Worm (Caenorhabditis elegans) whole organism, late embryonic: Measurements from ENCODE around the gene F56D6.23.

Experiments
- Y22D7AL.16 ChIP-seq: sonication (generic microtip); optimal IDR thresholded peaks from 2 replicates; lab custom pipeline; 2016; ENCODE audit warnings: missing genetic modification characterization, missing compliant biosample characterization
- ceh-14 ChIP-seq: sonication (generic microtip); optimal IDR thresholded peaks from 2 replicates; lab custom pipeline; 2016; ENCODE audit warnings: missing genotype, missing genetic modification characterization, missing compliant biosample characterization
- ceh-30 ChIP-seq: fragments of 150-350 bp; optimal IDR thresholded peaks from 2 replicates; lab custom pipeline; 2014; ENCODE audit warnings: missing biosample characterization, missing genetic modification characterization
- ceh-34 ChIP-seq: sonication (generic microtip); optimal IDR thresholded peaks from 2 replicates; lab custom pipeline; 2016; ENCODE audit warnings: mild to moderate bottlenecking, missing genetic modification characterization, missing compliant biosample characterization
- dmd-4 ChIP-seq: sonication (generic microtip); optimal IDR thresholded peaks from 2 replicates; lab custom pipeline; 2016; ENCODE audit warnings: borderline replicate concordance, missing genetic modification characterization, missing compliant biosample characterization
- elt-4 ChIP-seq: sonication (generic microtip); optimal IDR thresholded peaks from 2 replicates; lab custom pipeline; 2016; ENCODE audit warnings: missing genetic modification characterization, missing compliant biosample characterization
- fkh-10 ChIP-seq: fragments of 150-350 bp; optimal IDR thresholded peaks from 2 replicates; lab custom pipeline; 2014; ENCODE audit warnings: missing biosample characterization, missing genetic modification reagents, missing genetic modification characterization
- hlh-30 ChIP-seq: sonication (generic microtip); optimal IDR thresholded peaks from 2 replicates; lab custom pipeline; 2017; ENCODE audit warnings: antibody characterized with exemption, missing genetic modification characterization, missing compliant biosample characterization; ENCODE audit not compliant: insufficient read depth
- lin-11 ChIP-seq: fragments of 200-800 bp; sonication (Bioruptor generic); optimal IDR thresholded peaks from 2 replicates; lab custom pipeline; 2018; ENCODE audit warnings: mild to moderate bottlenecking, missing genetic modification characterization, missing compliant biosample characterization
- nhr-11 ChIP-seq: fragments of 150-350 bp; optimal IDR thresholded peaks from 2 replicates; lab custom pipeline; 2014; ENCODE audit warnings: missing biosample characterization, missing genetic modification characterization
- nhr-232 ChIP-seq: sonication (generic microtip); optimal IDR thresholded peaks from 2 replicates; lab custom pipeline; 2016; ENCODE audit warnings: missing genetic modification characterization, missing compliant biosample characterization
- ref-2 ChIP-seq: sonication (generic microtip); optimal IDR thresholded peaks from 2 replicates; lab custom pipeline; 2016; ENCODE audit warnings: missing genetic modification characterization, missing compliant biosample characterization

ce11 chrIV:3914462-3914861 lies 3.8 kb upstream of the F56D6.23 start, which contains the start of gene F56D6.19:
- TF ChIP-seq ceh-30 (tag; lab: Kevin White, UChicago): no peak
- TF ChIP-seq nhr-232: no peak
- TF ChIP-seq Y22D7AL.16 (tag; lab: Kevin White, UChicago): no peak
- TF ChIP-seq ref-2 (tag; lab: Kevin White, UChicago): no peak
- no peak for TF ChIP-seq hlh-30 (tag; lab: Kevin White, UChicago)
- no peak for TF ChIP-seq fkh-10 (GFP tag; lab: Kevin White, UChicago)
- TF ChIP-seq lin-11: no peak
- TF ChIP-seq nhr-11 (tag; lab: Kevin White, UChicago): no peak
- no peak for TF ChIP-seq elt-4 (tag; lab: Kevin White, UChicago)
- TF ChIP-seq dmd-4 (tag; lab: Kevin White, UChicago): no peak
- TF ChIP-seq ceh-34: no peak
- no peak for TF ChIP-seq ceh-14 (tag; lab: Kevin White, UChicago)
